Worm (Caenorhabditis elegans): ENCODE results near the gene nit-1.

The nit-1 gene

DNA sequence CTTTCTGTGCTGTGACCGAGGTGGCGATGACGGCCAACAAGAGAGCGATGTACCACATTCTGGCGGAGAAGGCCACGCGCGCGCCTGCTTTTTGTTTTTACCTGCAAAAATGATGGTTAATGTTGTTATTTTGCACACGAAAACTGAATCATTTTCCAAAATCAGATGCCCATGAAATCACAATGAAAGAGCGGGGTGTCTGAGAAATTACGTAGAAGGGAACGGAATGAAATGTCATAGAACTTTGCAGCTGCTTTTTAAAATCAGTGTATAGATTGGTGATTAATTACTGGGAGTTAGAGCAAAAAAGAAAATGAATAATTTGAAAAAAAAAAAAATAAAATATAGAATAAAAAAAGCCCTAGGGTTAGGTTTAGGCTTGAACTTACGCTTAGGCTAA is 13.8 kb downstream of the nit-1 start, which contains the start of gene npl-10:
Gene npl-10 (minus strand): TSS at position 101 of the 400 bp plus-strand sequence.
- TF ChIP-seq hlh-30 (tag; optimal IDR thresholded peaks at IDR 0.05; ENCODE audit: insufficient read depth) (no peak), ctbp-1 (GFP tag; IDR thresholded peaks at IDR 0.05) (no peak), set-16 (GFP tag; IDR thresholded peaks at IDR 0.05) (no peak), daf-8 (GFP tag; IDR thresholded peaks at IDR 0.05) (no peak), egl-27 (tag; optimal IDR thresholded peaks at IDR 0.05) (no peak), sdz-12 (GFP tag; optimal IDR thresholded peaks at IDR 0.05) (no peak)

DNA sequence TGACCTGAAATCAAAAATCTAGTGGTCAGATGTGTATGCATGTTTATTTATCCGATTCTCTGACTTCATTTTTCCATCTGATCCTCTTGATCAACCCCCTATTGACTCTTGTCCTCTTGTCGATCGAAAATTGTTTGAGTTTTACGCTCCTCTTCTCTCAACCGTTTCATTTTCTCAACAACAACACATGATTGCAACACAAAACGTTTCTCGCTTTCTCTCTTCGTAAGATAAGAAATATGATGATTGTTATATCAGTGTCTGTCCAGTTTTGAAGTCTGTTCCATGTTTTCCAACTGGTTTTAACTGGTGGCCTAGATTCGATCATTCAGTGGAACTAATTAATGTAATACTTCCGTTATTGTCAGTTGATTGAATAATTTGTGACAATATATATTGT is 30.1 kb downstream of the nit-1 start:
- no peak for TF ChIP-seq mes-2 (tag; optimal IDR thresholded peaks at IDR 0.05; ENCODE audit: poor library complexity, severe bottlenecking)
- peak; percentile 88 for TF ChIP-seq nhr-28 (tag; optimal IDR thresholded peaks at IDR 0.05)
- TF ChIP-seq hif-1 (tag; optimal IDR thresholded peaks at IDR 0.05) = no peak
- no peak for TF ChIP-seq duxl-1 (tag; optimal IDR thresholded peaks at IDR 0.05; ENCODE audit: poor library complexity)
- TF ChIP-seq set-16 (GFP tag; IDR thresholded peaks at IDR 0.05) = no peak
- TF ChIP-seq lin-38 (GFP tag; IDR thresholded peaks at IDR 0.05) = no peak
- TF ChIP-seq hlh-30 (tag; optimal IDR thresholded peaks at IDR 0.05; ENCODE audit: insufficient read depth) = peak; percentile 81
- no peak for TF ChIP-seq ceh-32 (tag; optimal IDR thresholded peaks at IDR 0.05; ENCODE audit: poor library complexity)
- TF ChIP-seq F10B5.3 (tag; optimal IDR thresholded peaks at IDR 0.05) = no peak
- TF ChIP-seq daf-16 (GFP tag; optimal IDR thresholded peaks at IDR 0.05) = peak in 1 of 2 experiments; percentile 51
- TF ChIP-seq daf-16 (tag; optimal IDR thresholded peaks at IDR 0.05) = peak; percentile 59
- TF ChIP-seq zfp-3 (GFP tag; conservative IDR thresholded peaks at IDR 0.05) = no peak
- TF ChIP-seq sdz-12 (GFP tag; optimal IDR thresholded peaks at IDR 0.05) = no peak
- no peak for TF ChIP-seq lir-3 (tag; optimal IDR thresholded peaks at IDR 0.05)
- no peak for TF ChIP-seq lin-15B (tag; optimal IDR thresholded peaks at IDR 0.05)
- no peak for TF ChIP-seq F26F4.8 (GFP tag; conservative IDR thresholded peaks at IDR 0.05)
- no peak for TF ChIP-seq ZK337.2 (GFP tag; IDR thresholded peaks at IDR 0.05)
- TF ChIP-seq dmd-9 (GFP tag; IDR thresholded peaks at IDR 0.05) = no peak
- TF ChIP-seq pqm-1 (tag; optimal IDR thresholded peaks at IDR 0.05) = peak; percentile 62
- TF ChIP-seq fos-1 (tag; optimal IDR thresholded peaks at IDR 0.05) = no peak
- no peak for TF ChIP-seq ZK546.5 (tag; optimal IDR thresholded peaks at IDR 0.05)
- TF ChIP-seq zip-11 (GFP tag; IDR thresholded peaks at IDR 0.05) = no peak
- TF ChIP-seq nhr-48 (tag; optimal IDR thresholded peaks at IDR 0.05) = no peak
- no peak for TF ChIP-seq hlh-11 (tag; optimal IDR thresholded peaks at IDR 0.05)
- TF ChIP-seq aha-1 (tag) = peak; percentile 46
- TF ChIP-seq mdl-1 (tag; optimal IDR thresholded peaks at IDR 0.05) = peak in 1 of 2 experiments; percentile 75
- peak; percentile 77 for TF ChIP-seq nhr-77 (tag; optimal IDR thresholded peaks at IDR 0.05)
- TF ChIP-seq dve-1 (tag; optimal IDR thresholded peaks at IDR 0.05; ENCODE audit: insufficient read depth) = peak; percentile 9
- no peak for TF ChIP-seq mxl-3 (GFP tag; optimal IDR thresholded peaks at IDR 0.05)
- no peak for TF ChIP-seq nhr-237 (tag; optimal IDR thresholded peaks at IDR 0.05)
- no peak for TF ChIP-seq madf-5 (GFP tag; IDR thresholded peaks at IDR 0.05)
- TF ChIP-seq mep-1 (tag; optimal IDR thresholded peaks at IDR 0.05) = no peak
- no peak for TF ChIP-seq fkh-10 (GFP tag; optimal IDR thresholded peaks at IDR 0.05)
- no peak for TF ChIP-seq nhr-11 (tag; optimal IDR thresholded peaks at IDR 0.05)
- no peak for TF ChIP-seq nhr-10 (tag; optimal IDR thresholded peaks at IDR 0.05)
- no peak for TF ChIP-seq ceh-62 (tag; optimal IDR thresholded peaks at IDR 0.05)
- TF ChIP-seq lin-29 (GFP tag; IDR thresholded peaks at IDR 0.05) = no peak
- TF ChIP-seq lsy-2 (tag; optimal IDR thresholded peaks at IDR 0.05) = peak in 1 of 2 experiments; percentile 32
- TF ChIP-seq dpl-1 (GFP tag; optimal IDR thresholded peaks at IDR 0.05) = no peak
- no peak for TF ChIP-seq spr-3 (GFP tag; optimal IDR thresholded peaks at IDR 0.05)
- peak in 1 of 2 experiments; percentile 90 for TF ChIP-seq unc-62 (GFP tag; optimal IDR thresholded peaks at IDR 0.05 in 1 of 2)
- TF ChIP-seq unc-62 (tag; optimal IDR thresholded peaks at IDR 0.05) = no peak
- no peak for TF ChIP-seq tag-97 (GFP tag; IDR thresholded peaks at IDR 0.05)
